Worm (Caenorhabditis elegans): ENCODE measurements around the gene T23F2.4.

- no peak for TF ChIP-seq ttx-3 (tag; optimal IDR thresholded peaks at IDR 0.05)
- no peak for TF ChIP-seq unc-86 (tag; optimal IDR thresholded peaks at IDR 0.05)
- no peak for TF ChIP-seq fkh-10 (GFP tag; optimal IDR thresholded peaks at IDR 0.05)
- no peak for TF ChIP-seq ets-4 (tag; optimal IDR thresholded peaks at IDR 0.05)
- no peak for TF ChIP-seq nfya-1 (tag; optimal IDR thresholded peaks at IDR 0.05)
Measured at ce11 chrX:5485284-5485927, 29.5 kb downstream of the T23F2.4 start.
